Worm (Caenorhabditis elegans): ENCODE measurements around the gene oac-54.

oac-54 gene

DNA sequence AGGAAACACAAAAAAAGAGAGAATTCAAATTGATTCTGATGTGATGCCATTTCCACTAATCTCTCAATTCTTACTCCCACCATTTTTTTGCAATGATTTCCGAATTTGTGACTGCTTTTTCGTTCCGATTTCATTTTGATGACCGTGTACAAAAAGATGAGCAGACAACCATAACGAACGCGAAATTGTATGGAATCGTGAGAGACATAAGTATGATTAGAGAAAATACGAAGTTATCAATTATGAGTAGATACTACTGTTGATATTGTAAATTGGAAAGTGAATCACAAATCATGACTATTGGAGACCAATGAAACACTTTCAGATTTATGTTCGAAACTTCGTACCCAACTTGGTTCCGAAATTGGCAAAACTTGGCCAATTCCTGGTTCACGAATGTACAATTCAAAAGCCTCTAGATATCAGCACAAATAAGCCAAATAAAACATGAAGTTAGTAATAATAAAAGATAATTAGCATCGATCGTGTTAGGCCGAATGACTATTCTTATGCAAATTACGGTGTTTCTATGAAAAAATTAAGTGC, 46.4 kb upstream of the oac-54 start:
- TF ChIP-seq ceh-28 (tag; optimal IDR thresholded peaks at IDR 0.05) = no peak
- TF ChIP-seq ceh-16 (tag; optimal IDR thresholded peaks at IDR 0.05) = no peak
- no peak for TF ChIP-seq lsy-12 (tag; optimal IDR thresholded peaks at IDR 0.05)
- no peak for TF ChIP-seq zag-1 (tag; optimal IDR thresholded peaks at IDR 0.05)
- TF ChIP-seq nhr-23 (tag; optimal IDR thresholded peaks at IDR 0.05) = no peak
- TF ChIP-seq nhr-25 (tag; optimal IDR thresholded peaks at IDR 0.05) = no peak
- TF ChIP-seq hmg-11 (tag; optimal IDR thresholded peaks at IDR 0.05) = no peak
- TF ChIP-seq fkh-2 (tag; optimal IDR thresholded peaks at IDR 0.05) = no peak
- TF ChIP-seq fos-1 (tag; optimal IDR thresholded peaks at IDR 0.05) = no peak
- no peak for TF ChIP-seq mml-1 (tag; optimal IDR thresholded peaks at IDR 0.05)
- TF ChIP-seq pqm-1 (tag; optimal IDR thresholded peaks at IDR 0.05) = peak; percentile 59
- TF ChIP-seq elt-2 (tag; optimal IDR thresholded peaks at IDR 0.05) = peak; percentile 37
- no peak for TF ChIP-seq nfya-1 (tag; optimal IDR thresholded peaks at IDR 0.05; ENCODE audit: insufficient read depth)
- TF ChIP-seq ceh-9 (tag; optimal IDR thresholded peaks at IDR 0.05) = no peak

DNA sequence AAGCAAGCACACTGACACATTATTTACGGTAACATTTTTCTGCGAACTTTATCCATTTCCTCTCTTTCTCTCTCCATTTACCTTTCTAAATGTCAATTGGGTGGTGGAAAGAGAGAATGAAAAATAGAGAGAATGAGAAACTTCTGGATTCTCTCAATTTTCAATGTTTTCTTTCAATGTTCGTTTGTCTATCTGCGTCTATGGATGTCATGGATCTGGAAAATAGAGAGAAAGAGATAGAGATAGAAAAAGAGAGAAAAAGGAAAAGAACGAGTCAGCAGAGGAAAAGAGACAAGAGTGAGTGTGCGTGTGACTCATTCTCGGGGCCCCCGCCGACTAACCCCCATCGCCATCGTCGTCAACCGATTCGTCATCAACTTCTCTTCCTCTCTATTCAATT, 45.1 kb upstream of the oac-54 start, which contains the start of gene jun-1:
Gene jun-1 (plus strand): TSS at position 307 of the 400 bp plus-strand sequence.
- TF ChIP-seq eor-1 (tag; optimal IDR thresholded peaks at IDR 0.05) (no peak), nfya-1 (tag; optimal IDR thresholded peaks at IDR 0.05; ENCODE audit: insufficient read depth) (peak; percentile 82), ceh-28 (tag; optimal IDR thresholded peaks at IDR 0.05) (peak; percentile 83), ZK546.5 (tag; optimal IDR thresholded peaks at IDR 0.05) (no peak), fkh-2 (tag; optimal IDR thresholded peaks at IDR 0.05) (no peak), sea-2 (GFP tag; optimal IDR thresholded peaks at IDR 0.05) (no peak), unc-39 (tag; optimal IDR thresholded peaks at IDR 0.05) (no peak), nhr-77 (tag; optimal IDR thresholded peaks at IDR 0.05) (peak; percentile 38), nhr-237 (tag; optimal IDR thresholded peaks at IDR 0.05) (no peak), nhr-11 (tag; optimal IDR thresholded peaks at IDR 0.05) (peak; percentile 56), nhr-28 (tag; optimal IDR thresholded peaks at IDR 0.05) (no peak), ceh-16 (tag; optimal IDR thresholded peaks at IDR 0.05) (no peak), fkh-10 (GFP tag; optimal IDR thresholded peaks at IDR 0.05) (peak; percentile 22), lin-39 (tag; optimal IDR thresholded peaks at IDR 0.05) (peak; percentile 52), egl-5 (tag; optimal IDR thresholded peaks at IDR 0.05) (no peak), ceh-9 (tag; optimal IDR thresholded peaks at IDR 0.05) (no peak), pqm-1 (tag; optimal IDR thresholded peaks at IDR 0.05) (peak; percentile 23), ama-1 (optimal IDR thresholded peaks at IDR 0.05) (no peak), nhr-76 (tag; optimal IDR thresholded peaks at IDR 0.05) (no peak), hmg-11 (tag; optimal IDR thresholded peaks at IDR 0.05) (peak; percentile 67), nhr-67 (tag; optimal IDR thresholded peaks at IDR 0.05) (no peak), ceh-82 (tag; optimal IDR thresholded peaks at IDR 0.05) (peak; percentile 54), unc-62 (GFP tag; optimal IDR thresholded peaks at IDR 0.05) (peak; percentile 55), nhr-12 (tag; optimal IDR thresholded peaks at IDR 0.05) (no peak), nhr-25 (tag; optimal IDR thresholded peaks at IDR 0.05) (peak; percentile 90), elt-1 (tag; optimal IDR thresholded peaks at IDR 0.05) (peak; percentile 39), ztf-11 (tag; optimal IDR thresholded peaks at IDR 0.05) (no peak), skn-1 (tag; optimal IDR thresholded peaks at IDR 0.05) (peak; percentile 54), R02D3.7 (tag; optimal IDR thresholded peaks at IDR 0.05) (peak; percentile 37), mdl-1 (tag; optimal IDR thresholded peaks at IDR 0.05) (peak; percentile 52), fos-1 (tag; optimal IDR thresholded peaks at IDR 0.05) (peak; percentile 99), ztf-4 (tag; optimal IDR thresholded peaks at IDR 0.05) (no peak), egl-27 (tag; optimal IDR thresholded peaks at IDR 0.05) (peak; percentile 64), elt-3 (tag; optimal IDR thresholded peaks at IDR 0.05) (peak in 2 of 3 experiments; percentile 9 to 57), aly-2 (tag; optimal IDR thresholded peaks at IDR 0.05) (no peak), snpc-4 (tag; optimal IDR thresholded peaks at IDR 0.05) (peak; percentile 39), elt-2 (tag; optimal IDR thresholded peaks at IDR 0.05) (no peak), pha-4 (tag; optimal IDR thresholded peaks at IDR 0.05) (peak; percentile 98), tbx-2 (tag; optimal IDR thresholded peaks at IDR 0.05) (peak; percentile 38), mml-1 (tag; optimal IDR thresholded peaks at IDR 0.05) (no peak), jun-1 (tag; optimal IDR thresholded peaks at IDR 0.05) (no peak), nhr-43 (tag; optimal IDR thresholded peaks at IDR 0.05; ENCODE audit: poor library complexity, severe bottlenecking) (peak; percentile 82), lsy-12 (tag; optimal IDR thresholded peaks at IDR 0.05) (peak; percentile 74), nhr-23 (tag; optimal IDR thresholded peaks at IDR 0.05) (peak; percentile 99), daf-12 (tag; optimal IDR thresholded peaks at IDR 0.05) (no peak), lin-15B (tag; optimal IDR thresholded peaks at IDR 0.05) (peak; percentile 53), zag-1 (tag; optimal IDR thresholded peaks at IDR 0.05) (no peak)

Measured in whole organism, L3 larva.